Fruit fly (Drosophila melanogaster): ENCODE data around the gene CG14629.

CG14629 gene

dm6 chrX:1052684-1053389, 1.5 kb downstream of the CG14629 start (continued):
- TF ChIP-seq peb (GFP tag; IDR thresholded peaks at IDR 0.05), result peak; percentile 29; the same call in 1 of the 2 replicates
- TF ChIP-seq pita (GFP tag; optimal IDR thresholded peaks at IDR 0.05), result no peak
- TF ChIP-seq hb (GFP tag; IDR thresholded peaks at IDR 0.05; ENCODE audit: partially characterized antibody), result no peak
- TF ChIP-seq zen (tag; optimal IDR thresholded peaks at IDR 0.05), result peak; percentile 48
- peak; percentile 36 for TF ChIP-seq CG12769 (tag; optimal IDR thresholded peaks at IDR 0.05)

DNA sequence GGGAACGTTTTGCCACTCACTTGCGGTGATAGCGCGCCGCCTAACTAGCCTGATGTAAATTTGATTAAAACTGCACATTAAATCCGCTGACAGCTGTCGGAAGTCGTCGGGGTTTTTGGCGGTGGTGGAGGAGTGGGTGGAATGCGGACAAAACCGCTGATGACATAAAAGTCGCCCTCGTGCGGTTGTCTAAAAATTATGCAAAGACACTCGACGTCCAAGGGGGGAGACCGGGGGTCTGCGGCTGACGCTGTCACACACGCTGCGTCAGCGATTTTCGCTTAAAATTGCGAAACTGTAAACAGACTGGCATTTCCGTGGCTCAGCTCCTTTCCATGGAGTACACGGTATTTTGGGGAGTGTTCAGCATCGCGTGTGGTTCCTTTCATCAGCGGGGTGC, 5.0 kb downstream of the CG14629 start:
- TF ChIP-seq CG6654 (GFP tag; optimal IDR thresholded peaks at IDR 0.05) (no peak), emc (GFP tag; optimal IDR thresholded peaks at IDR 0.05) (no peak), Doc3 (GFP tag; IDR thresholded peaks at IDR 0.05; ENCODE audit: partially characterized antibody) (no peak), B-H2 (GFP tag; optimal IDR thresholded peaks at IDR 0.05) (no peak), dpn (GFP tag; optimal IDR thresholded peaks at IDR 0.05) (no peak), bowl (GFP tag; IDR thresholded peaks at IDR 0.05) (no peak), C15 (GFP tag; IDR thresholded peaks at IDR 0.05) (no peak), CG11695 (GFP tag; IDR thresholded peaks at IDR 0.05) (no peak), Antp (GFP tag; optimal IDR thresholded peaks at IDR 0.05) (no peak)

DNA sequence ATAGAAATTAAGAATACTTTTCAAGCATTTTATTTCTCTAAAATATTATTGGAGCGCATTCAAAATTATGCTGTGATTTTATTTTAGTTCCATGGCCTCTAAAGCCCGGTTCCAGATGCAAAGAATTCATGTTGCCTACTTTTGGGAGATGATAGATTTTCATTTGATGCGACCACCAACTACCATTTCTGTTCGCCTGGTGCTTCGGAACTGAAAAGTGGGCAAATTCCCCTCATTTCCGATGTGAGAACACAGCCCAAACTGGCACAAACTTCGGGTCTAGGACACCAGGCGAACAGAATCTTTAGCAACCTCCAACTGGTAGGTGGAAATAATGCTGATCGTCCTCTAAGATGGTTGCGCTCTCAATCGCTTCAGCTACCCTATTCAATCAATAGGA, 11.8 kb downstream of the CG14629 start:
- TF ChIP-seq ara (GFP tag; IDR thresholded peaks at IDR 0.05) (no peak), CG8290 (GFP tag; optimal IDR thresholded peaks at IDR 0.05) (no peak), CG8290 (tag; optimal IDR thresholded peaks at IDR 0.05) (peak in 1 of 2 experiments; percentile 33), vvl (GFP tag; IDR thresholded peaks at IDR 0.05) (0 out of 2 replicates have a peak, but pooled peaks have one; percentile 7), CG31224 (GFP tag; IDR thresholded peaks at IDR 0.05) (peak; percentile 96), trem (tag; optimal IDR thresholded peaks at IDR 0.05) (no peak), Deaf1 (tag; optimal IDR thresholded peaks at IDR 0.05) (peak; percentile 27), Med (GFP tag) (peak; percentile 57), zf30C (GFP tag; optimal IDR thresholded peaks at IDR 0.05) (peak; percentile 44)

DNA sequence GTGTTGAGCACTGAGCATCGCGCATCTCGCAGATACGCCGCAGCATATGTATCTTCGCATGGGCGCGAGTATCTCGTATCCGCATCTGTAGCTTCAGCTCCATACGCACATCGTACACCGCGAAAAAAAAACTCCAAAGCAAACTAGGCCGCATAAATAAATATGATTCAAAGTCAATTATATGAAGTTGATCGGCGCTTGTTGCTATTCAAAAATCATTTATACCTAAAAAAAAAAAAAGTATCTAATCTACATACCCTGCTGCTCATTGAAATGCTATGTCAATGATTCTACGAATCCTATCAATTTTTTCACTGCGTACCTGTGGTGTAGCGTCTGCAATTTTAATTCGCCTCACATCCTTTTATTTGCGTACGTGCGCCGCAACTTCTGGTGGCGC, 29.4 kb downstream of the CG14629 start:
- TF ChIP-seq Drgx (GFP tag; IDR thresholded peaks at IDR 0.05) (peak; percentile 36; the same call in 1 of the 2 replicates), CG8765 (GFP tag; IDR thresholded peaks at IDR 0.05) (no peak), exex (tag; optimal IDR thresholded peaks at IDR 0.05) (no peak), CG10543 (GFP tag; optimal IDR thresholded peaks at IDR 0.05) (no peak), bsh (GFP tag; optimal IDR thresholded peaks at IDR 0.05) (peak in 1 of 2 experiments; percentile 48), Med (GFP tag) (peak; percentile 30), Ets65A (GFP tag) (peak; percentile 41), CG12299 (tag; optimal IDR thresholded peaks at IDR 0.05) (no peak), row (GFP tag; IDR thresholded peaks at IDR 0.05) (peak; percentile 29; the same call in 1 of the 3 replicates), zfh2 (GFP tag; optimal IDR thresholded peaks at IDR 0.05) (no peak), sisA (GFP tag; IDR thresholded peaks at IDR 0.05) (no peak), sens (GFP tag) (peak; percentile 61), CG13123 (GFP tag; optimal IDR thresholded peaks at IDR 0.05) (no peak), Sox100B (GFP tag; optimal IDR thresholded peaks at IDR 0.05) (no peak)

Data from whole organism, embryonic.